Worm (Caenorhabditis elegans): ENCODE data around the gene F02D10.2.
A peak's percentile ranks its signal among the peaks of the same experiment; 100 is the strongest.

The F02D10.2 gene

DNA sequence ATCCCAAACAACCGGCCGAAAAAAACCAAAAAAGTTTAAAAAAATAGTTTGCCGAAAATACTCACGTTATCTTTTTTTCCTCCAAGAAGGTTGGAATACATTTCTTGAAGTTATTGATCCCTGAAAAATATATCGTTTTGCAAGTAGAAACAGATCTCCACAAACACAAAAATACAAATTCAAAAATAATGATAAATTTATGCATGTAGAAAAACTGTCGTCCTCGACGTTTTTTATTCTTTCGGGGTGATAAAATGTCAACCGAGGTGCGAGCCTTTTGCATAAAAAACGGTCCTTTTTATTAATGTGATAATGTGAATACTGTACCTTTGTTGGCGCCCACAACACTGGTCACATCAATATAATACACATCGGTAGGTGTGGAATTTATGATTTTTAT, at the start of gene F02D10.2:
F02D10.2 (minus strand) TSS at position 101 of the 400 bp plus-strand sequence.
- TF ChIP-seq ets-5 (GFP tag; IDR thresholded peaks at IDR 0.05) (no peak), zip-4 (GFP tag; optimal IDR thresholded peaks at IDR 0.05) (no peak), C34B4.2 (tag; optimal IDR thresholded peaks at IDR 0.05) (no peak), tlp-1 (tag; optimal IDR thresholded peaks at IDR 0.05) (no peak), dpl-1 (GFP tag; optimal IDR thresholded peaks at IDR 0.05) (no peak), ztf-4 (tag; optimal IDR thresholded peaks at IDR 0.05) (no peak), nhr-237 (tag; optimal IDR thresholded peaks at IDR 0.05) (no peak), lin-39 (tag; optimal IDR thresholded peaks at IDR 0.05) (no peak), aly-2 (tag; optimal IDR thresholded peaks at IDR 0.05) (no peak), fkh-8 (tag; optimal IDR thresholded peaks at IDR 0.05) (no peak), mep-1 (tag; optimal IDR thresholded peaks at IDR 0.05) (no peak), sptf-1 (tag; optimal IDR thresholded peaks at IDR 0.05) (no peak), unc-130 (tag; optimal IDR thresholded peaks at IDR 0.05) (no peak), nhr-47 (tag; optimal IDR thresholded peaks at IDR 0.05) (no peak), mab-9 (GFP tag; IDR thresholded peaks at IDR 0.05) (no peak), lin-35 (GFP tag; optimal IDR thresholded peaks at IDR 0.05) (no peak), unc-62 (GFP tag; optimal IDR thresholded peaks at IDR 0.05) (no peak), vab-15 (tag; optimal IDR thresholded peaks at IDR 0.05) (no peak), fkh-4 (tag; optimal IDR thresholded peaks at IDR 0.05; ENCODE audit: borderline replicate concordance) (no peak), nhr-71 (tag; optimal IDR thresholded peaks at IDR 0.05) (no peak)

- peak; percentile 56 for TF ChIP-seq fos-1 (tag; optimal IDR thresholded peaks at IDR 0.05)
- peak; percentile 29 for TF ChIP-seq tbx-2 (tag; optimal IDR thresholded peaks at IDR 0.05)
- TF ChIP-seq ama-1 (optimal IDR thresholded peaks at IDR 0.05), result no peak
- peak; percentile 68 for TF ChIP-seq C16A3.4 (tag; optimal IDR thresholded peaks at IDR 0.05)
- TF ChIP-seq fkh-4 (tag; optimal IDR thresholded peaks at IDR 0.05; ENCODE audit: borderline replicate concordance), result no peak
- no peak for TF ChIP-seq hlh-17 (GFP tag; optimal IDR thresholded peaks at IDR 0.05; ENCODE audit: borderline replicate concordance)
- TF ChIP-seq zip-4 (GFP tag; optimal IDR thresholded peaks at IDR 0.05), result no peak
- no peak for TF ChIP-seq nhr-76 (tag; optimal IDR thresholded peaks at IDR 0.05)
- no peak for TF ChIP-seq nhr-12 (tag; optimal IDR thresholded peaks at IDR 0.05)
- peak; percentile 27 to 54 for TF ChIP-seq lin-35 (GFP tag; optimal IDR thresholded peaks at IDR 0.05)
- TF ChIP-seq ets-5 (GFP tag; IDR thresholded peaks at IDR 0.05), result no peak
- TF ChIP-seq ceh-63 (GFP tag; optimal IDR thresholded peaks at IDR 0.05), result no peak
- peak in 1 of 2 experiments; percentile 55 for TF ChIP-seq mdl-1 (tag; optimal IDR thresholded peaks at IDR 0.05)
- no peak for TF ChIP-seq lin-15B (tag; optimal IDR thresholded peaks at IDR 0.05)
- no peak for TF ChIP-seq hlh-4 (tag; optimal IDR thresholded peaks at IDR 0.05)
- no peak for TF ChIP-seq mab-9 (GFP tag; IDR thresholded peaks at IDR 0.05)
- TF ChIP-seq mef-2 (tag; optimal IDR thresholded peaks at IDR 0.05), result no peak
- TF ChIP-seq lin-14 (GFP tag; optimal IDR thresholded peaks at IDR 0.05), result peak; percentile 59
- no peak for TF ChIP-seq ceh-8 (GFP tag; optimal IDR thresholded peaks at IDR 0.05)
- no peak for TF ChIP-seq ztf-4 (tag; optimal IDR thresholded peaks at IDR 0.05)
- TF ChIP-seq mep-1 (tag; optimal IDR thresholded peaks at IDR 0.05), result peak; percentile 50
- peak; percentile 31 for TF ChIP-seq skn-1 (tag; optimal IDR thresholded peaks at IDR 0.05)
- TF ChIP-seq sptf-1 (tag; optimal IDR thresholded peaks at IDR 0.05), result no peak
- peak; percentile 22 for TF ChIP-seq jun-1 (tag; optimal IDR thresholded peaks at IDR 0.05)
- TF ChIP-seq ceh-88 (GFP tag; IDR thresholded peaks at IDR 0.05), result no peak
- no peak; the same call in 1 of the 2 replicates for TF ChIP-seq isw-1 (GFP tag; IDR thresholded peaks at IDR 0.05)
- TF ChIP-seq vab-15 (tag; optimal IDR thresholded peaks at IDR 0.05), result no peak
- peak; percentile 18 for TF ChIP-seq xbp-1 (tag; optimal IDR thresholded peaks at IDR 0.05)
- no peak for TF ChIP-seq fkh-8 (tag; optimal IDR thresholded peaks at IDR 0.05)
- peak in 2 of 6 experiments; percentile 17 to 25 for TF ChIP-seq elt-3 (tag; optimal IDR thresholded peaks at IDR 0.05)
- peak; percentile 62 for TF ChIP-seq nhr-85 (tag)
- peak; percentile 23 to 54 for TF ChIP-seq lsy-2 (tag; optimal IDR thresholded peaks at IDR 0.05)
- TF ChIP-seq nhr-19 (GFP tag; conservative IDR thresholded peaks at IDR 0.05), result peak; percentile 59
- TF ChIP-seq efl-1 (optimal IDR thresholded peaks at IDR 0.05), result peak; percentile 5 to 11
- TF ChIP-seq efl-1 (GFP tag; optimal IDR thresholded peaks at IDR 0.05 in 1 of 2), result peak in 1 of 2 experiments; percentile 92
- no peak for TF ChIP-seq C34B4.2 (tag; optimal IDR thresholded peaks at IDR 0.05)
- no peak for TF ChIP-seq C04F5.9 (tag; optimal IDR thresholded peaks at IDR 0.05)
- peak; percentile 64 for TF ChIP-seq nhr-71 (tag; optimal IDR thresholded peaks at IDR 0.05)
- TF ChIP-seq swsn-7 (tag; optimal IDR thresholded peaks at IDR 0.05), result peak; percentile 46
- TF ChIP-seq unc-130 (tag; optimal IDR thresholded peaks at IDR 0.05), result no peak
- no peak for TF ChIP-seq nhr-77 (tag; optimal IDR thresholded peaks at IDR 0.05)
- no peak for TF ChIP-seq ces-1 (GFP tag; optimal IDR thresholded peaks at IDR 0.05)
- TF ChIP-seq pax-3 (tag; optimal IDR thresholded peaks at IDR 0.05), result peak; percentile 5
- TF ChIP-seq dsc-1 (tag; optimal IDR thresholded peaks at IDR 0.05), result peak; percentile 67
Observed at ce11 chrX:13511796-13512195, 48.1 kb upstream of the F02D10.2 start.

All from whole organism, L1 larva.